Worm (Caenorhabditis elegans): ENCODE results near the gene ZK822.1.

ZK822.1 gene

DNA sequence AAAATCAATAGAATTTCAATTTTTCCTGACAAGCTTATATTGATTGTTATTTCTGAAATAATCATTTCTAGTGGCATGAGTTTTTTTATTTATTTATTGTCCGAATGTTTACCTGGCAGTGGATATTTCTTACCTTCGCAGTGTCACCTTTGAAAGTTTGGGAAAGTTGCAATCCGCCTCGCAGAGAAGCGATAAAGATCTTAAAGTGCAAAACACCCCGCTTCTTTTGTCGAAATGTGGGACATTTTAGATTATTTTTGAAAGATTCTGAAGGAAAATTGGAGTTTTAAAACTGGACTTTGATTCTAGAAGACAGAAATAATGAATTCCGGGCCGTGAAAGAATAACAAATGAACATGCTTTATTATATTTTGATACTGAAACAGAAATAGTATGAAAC lies 13.2 kb downstream of the ZK822.1 start:
- TF ChIP-seq ztf-29 (GFP tag; IDR thresholded peaks at IDR 0.05), result no peak
- TF ChIP-seq ref-1 (GFP tag; conservative IDR thresholded peaks at IDR 0.05), result no peak
- TF ChIP-seq cog-1 (tag; optimal IDR thresholded peaks at IDR 0.05), result no peak
- no peak for TF ChIP-seq T22C8.4 (GFP tag; IDR thresholded peaks at IDR 0.05)
- TF ChIP-seq ztf-23 (GFP tag; IDR thresholded peaks at IDR 0.05), result no peak
- TF ChIP-seq flt-1 (GFP tag; IDR thresholded peaks at IDR 0.05), result no peak
- no peak for TF ChIP-seq tab-1 (GFP tag; IDR thresholded peaks at IDR 0.05)
- TF ChIP-seq klf-2 (GFP tag; conservative IDR thresholded peaks at IDR 0.05), result no peak
- TF ChIP-seq med-1 (GFP tag; optimal IDR thresholded peaks at IDR 0.05; ENCODE audit: insufficient read depth), result no peak

DNA sequence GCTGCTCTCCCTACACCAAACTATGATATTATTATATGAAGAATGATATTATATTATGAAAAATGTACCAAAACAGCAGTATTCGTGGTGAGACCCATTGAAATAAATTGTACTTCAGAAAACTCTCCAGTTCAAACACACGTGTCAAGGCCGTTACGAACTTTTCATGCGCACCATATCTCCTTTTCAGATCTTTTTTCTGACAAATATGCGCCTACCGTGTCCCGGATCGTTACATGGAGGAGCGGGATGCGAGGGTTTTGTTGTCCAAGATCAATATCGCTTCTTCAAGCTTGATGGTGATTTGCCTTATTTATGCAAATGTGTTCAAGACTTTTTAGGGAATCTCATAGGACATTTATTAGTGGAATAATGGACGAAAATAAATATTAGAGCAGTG lies 18.3 kb downstream of the ZK822.1 start:
- no peak for TF ChIP-seq flt-1 (GFP tag; IDR thresholded peaks at IDR 0.05)
- no peak for TF ChIP-seq ref-1 (GFP tag; conservative IDR thresholded peaks at IDR 0.05)
- TF ChIP-seq klf-2 (GFP tag; conservative IDR thresholded peaks at IDR 0.05), result no peak
- TF ChIP-seq tab-1 (GFP tag; IDR thresholded peaks at IDR 0.05), result no peak
- TF ChIP-seq T22C8.4 (GFP tag; IDR thresholded peaks at IDR 0.05), result no peak
- no peak for TF ChIP-seq med-1 (GFP tag; optimal IDR thresholded peaks at IDR 0.05; ENCODE audit: insufficient read depth)
- TF ChIP-seq ztf-23 (GFP tag; IDR thresholded peaks at IDR 0.05), result no peak
- TF ChIP-seq ztf-29 (GFP tag; IDR thresholded peaks at IDR 0.05), result no peak
- TF ChIP-seq cog-1 (tag; optimal IDR thresholded peaks at IDR 0.05), result no peak

DNA sequence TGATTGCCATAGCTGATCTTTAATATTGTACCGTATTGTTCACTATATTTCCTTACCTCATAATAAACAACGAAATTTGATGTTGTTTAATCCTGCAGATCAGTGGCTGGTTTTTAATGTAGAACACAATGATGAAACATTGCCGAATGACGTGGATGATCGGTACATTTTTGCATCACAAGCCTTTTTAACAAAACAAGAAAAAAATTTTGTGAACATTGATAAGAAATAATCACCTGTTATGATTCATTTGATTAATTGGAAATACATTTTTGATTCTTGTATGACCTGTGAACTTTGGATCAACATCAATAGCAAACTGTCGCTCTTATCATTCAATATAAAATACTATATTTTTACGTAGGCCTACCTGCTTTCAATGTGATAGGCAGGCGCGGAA lies 19.1 kb downstream of the ZK822.1 start:
- TF ChIP-seq ztf-29 (GFP tag; IDR thresholded peaks at IDR 0.05) (no peak), ztf-23 (GFP tag; IDR thresholded peaks at IDR 0.05) (no peak), med-1 (GFP tag; optimal IDR thresholded peaks at IDR 0.05; ENCODE audit: insufficient read depth) (no peak), T22C8.4 (GFP tag; IDR thresholded peaks at IDR 0.05) (no peak), klf-2 (GFP tag; conservative IDR thresholded peaks at IDR 0.05) (no peak), tab-1 (GFP tag; IDR thresholded peaks at IDR 0.05) (no peak), ref-1 (GFP tag; conservative IDR thresholded peaks at IDR 0.05) (no peak), cog-1 (tag; optimal IDR thresholded peaks at IDR 0.05) (no peak), flt-1 (GFP tag; IDR thresholded peaks at IDR 0.05) (no peak)

DNA sequence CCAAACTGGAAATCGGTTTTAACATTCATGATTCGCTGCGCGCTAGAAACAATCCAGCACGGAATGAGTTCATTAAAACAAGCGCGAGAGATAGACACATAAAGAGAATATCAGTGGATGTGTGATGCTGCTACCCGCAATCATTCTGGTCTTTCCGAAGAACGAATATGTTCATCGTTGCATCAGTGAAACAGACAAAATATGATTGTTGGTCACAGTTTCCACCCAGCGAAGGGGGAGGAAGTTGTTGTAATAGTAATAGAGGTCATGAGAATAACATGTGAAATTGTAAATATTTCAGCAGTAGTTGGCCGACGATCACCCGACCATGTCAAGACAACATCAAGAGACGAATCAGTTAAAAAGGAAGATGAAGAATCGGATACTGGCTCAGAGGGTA lies 20.7 kb downstream of the ZK822.1 start:
- no peak for TF ChIP-seq ref-1 (GFP tag; conservative IDR thresholded peaks at IDR 0.05)
- TF ChIP-seq tab-1 (GFP tag; IDR thresholded peaks at IDR 0.05), result no peak
- TF ChIP-seq klf-2 (GFP tag; conservative IDR thresholded peaks at IDR 0.05), result no peak
- no peak for TF ChIP-seq cog-1 (tag; optimal IDR thresholded peaks at IDR 0.05)
- no peak for TF ChIP-seq ztf-29 (GFP tag; IDR thresholded peaks at IDR 0.05)
- TF ChIP-seq T22C8.4 (GFP tag; IDR thresholded peaks at IDR 0.05), result no peak

DNA sequence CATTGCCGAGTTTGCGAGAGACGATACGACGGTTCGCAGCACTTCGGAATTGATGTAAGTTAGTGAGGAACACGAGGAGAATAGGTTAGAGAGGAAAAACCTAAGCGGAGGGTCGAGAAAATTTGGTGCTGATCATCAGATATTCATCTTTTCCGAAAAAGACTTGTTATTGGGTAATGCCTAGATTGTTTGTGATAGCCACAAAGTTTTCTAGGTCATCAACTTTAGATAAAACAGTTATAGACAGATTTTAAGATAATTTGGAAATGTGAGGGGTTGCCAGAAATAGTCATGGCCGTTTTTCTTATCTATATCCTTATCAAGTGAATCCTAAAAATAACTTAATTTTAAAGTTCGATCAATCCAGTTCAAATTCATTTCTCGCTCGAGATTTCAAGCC lies 21.5 kb downstream of the ZK822.1 start:
- TF ChIP-seq flt-1 (GFP tag; IDR thresholded peaks at IDR 0.05) (no peak), ref-1 (GFP tag; conservative IDR thresholded peaks at IDR 0.05) (no peak), klf-2 (GFP tag; conservative IDR thresholded peaks at IDR 0.05) (no peak), med-1 (GFP tag; optimal IDR thresholded peaks at IDR 0.05; ENCODE audit: insufficient read depth) (no peak), tab-1 (GFP tag; IDR thresholded peaks at IDR 0.05) (no peak), T22C8.4 (GFP tag; IDR thresholded peaks at IDR 0.05) (no peak), cog-1 (tag; optimal IDR thresholded peaks at IDR 0.05) (no peak), ztf-29 (GFP tag; IDR thresholded peaks at IDR 0.05) (no peak), ztf-23 (GFP tag; IDR thresholded peaks at IDR 0.05) (no peak)

DNA sequence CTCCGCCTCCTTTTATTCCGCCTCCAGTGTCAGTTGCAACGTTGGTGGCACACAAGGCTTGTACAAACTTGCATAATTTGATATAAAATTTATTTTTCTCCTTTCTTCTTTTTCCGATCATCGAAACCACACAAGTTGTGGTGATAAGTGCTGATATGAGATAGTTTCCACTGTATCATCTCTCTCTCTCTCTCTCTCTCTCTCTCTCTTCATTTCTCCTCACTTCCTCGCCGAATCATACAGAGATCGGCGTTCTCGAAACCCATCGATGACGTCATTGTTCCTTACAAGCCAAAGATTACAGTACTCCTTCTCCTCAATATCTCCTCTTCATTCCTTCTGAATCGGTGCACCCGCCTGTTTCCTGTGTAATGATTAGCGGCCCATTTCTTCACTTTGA lies 22.6 kb downstream of the ZK822.1 start, which contains the start of gene nhr-43:
Gene nhr-43 (plus strand): TSS at position 233 of the 400 bp plus-strand sequence.
- TF ChIP-seq ref-1 (GFP tag; conservative IDR thresholded peaks at IDR 0.05) (no peak), T22C8.4 (GFP tag; IDR thresholded peaks at IDR 0.05) (no peak), cog-1 (tag; optimal IDR thresholded peaks at IDR 0.05) (no peak), ztf-23 (GFP tag; IDR thresholded peaks at IDR 0.05) (no peak), med-1 (GFP tag; optimal IDR thresholded peaks at IDR 0.05; ENCODE audit: insufficient read depth) (no peak), tab-1 (GFP tag; IDR thresholded peaks at IDR 0.05) (no peak), klf-2 (GFP tag; conservative IDR thresholded peaks at IDR 0.05) (no peak), flt-1 (GFP tag; IDR thresholded peaks at IDR 0.05) (no peak), ztf-29 (GFP tag; IDR thresholded peaks at IDR 0.05) (no peak)

DNA sequence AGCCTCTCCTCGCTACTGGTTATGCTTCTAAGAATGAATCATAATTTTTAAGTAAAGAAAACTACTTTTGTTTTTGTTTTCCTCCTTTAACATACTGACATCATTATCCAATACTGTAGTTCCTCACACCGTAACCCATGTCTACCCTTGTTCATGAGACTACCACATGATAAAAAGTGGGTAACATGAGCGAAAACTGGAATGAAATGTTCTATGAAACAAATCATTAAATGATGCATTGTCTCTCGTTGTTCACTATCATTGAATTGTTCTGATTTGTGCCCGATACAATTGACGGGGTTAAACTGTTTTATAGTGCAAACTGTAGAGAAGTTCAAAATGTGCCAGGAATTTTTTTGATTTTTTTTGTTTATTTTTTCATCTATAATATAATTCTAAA lies 24.2 kb downstream of the ZK822.1 start:
- TF ChIP-seq ref-1 (GFP tag; conservative IDR thresholded peaks at IDR 0.05) (no peak), cog-1 (tag; optimal IDR thresholded peaks at IDR 0.05) (no peak), ztf-23 (GFP tag; IDR thresholded peaks at IDR 0.05) (no peak), tab-1 (GFP tag; IDR thresholded peaks at IDR 0.05) (no peak), med-1 (GFP tag; optimal IDR thresholded peaks at IDR 0.05; ENCODE audit: insufficient read depth) (no peak), ztf-29 (GFP tag; IDR thresholded peaks at IDR 0.05) (no peak), T22C8.4 (GFP tag; IDR thresholded peaks at IDR 0.05) (no peak), flt-1 (GFP tag; IDR thresholded peaks at IDR 0.05) (no peak), klf-2 (GFP tag; conservative IDR thresholded peaks at IDR 0.05) (no peak)

DNA sequence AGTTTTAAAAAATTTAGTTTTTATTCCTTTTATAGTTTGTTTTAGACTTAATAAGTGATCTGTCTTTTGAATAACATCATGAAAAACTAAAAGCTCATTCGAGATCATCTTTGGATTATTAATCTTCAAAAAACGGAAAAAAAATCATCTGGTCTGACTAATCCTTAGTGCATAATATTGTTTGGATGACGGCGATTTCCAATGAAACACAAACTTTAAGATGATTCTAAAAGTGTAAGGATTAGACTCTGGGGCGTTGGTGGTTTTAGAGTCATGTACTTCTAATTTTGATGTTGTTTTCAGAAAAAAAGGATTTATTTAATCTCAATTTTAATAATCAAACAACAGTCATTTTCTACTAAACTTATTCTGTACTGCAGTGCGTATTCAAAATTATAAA lies 28.6 kb downstream of the ZK822.1 start:
- no peak for TF ChIP-seq T22C8.4 (GFP tag; IDR thresholded peaks at IDR 0.05)
- no peak for TF ChIP-seq ref-1 (GFP tag; conservative IDR thresholded peaks at IDR 0.05)
- TF ChIP-seq ztf-23 (GFP tag; IDR thresholded peaks at IDR 0.05), result no peak
- no peak for TF ChIP-seq tab-1 (GFP tag; IDR thresholded peaks at IDR 0.05)
- TF ChIP-seq flt-1 (GFP tag; IDR thresholded peaks at IDR 0.05), result no peak
- no peak for TF ChIP-seq cog-1 (tag; optimal IDR thresholded peaks at IDR 0.05)

DNA sequence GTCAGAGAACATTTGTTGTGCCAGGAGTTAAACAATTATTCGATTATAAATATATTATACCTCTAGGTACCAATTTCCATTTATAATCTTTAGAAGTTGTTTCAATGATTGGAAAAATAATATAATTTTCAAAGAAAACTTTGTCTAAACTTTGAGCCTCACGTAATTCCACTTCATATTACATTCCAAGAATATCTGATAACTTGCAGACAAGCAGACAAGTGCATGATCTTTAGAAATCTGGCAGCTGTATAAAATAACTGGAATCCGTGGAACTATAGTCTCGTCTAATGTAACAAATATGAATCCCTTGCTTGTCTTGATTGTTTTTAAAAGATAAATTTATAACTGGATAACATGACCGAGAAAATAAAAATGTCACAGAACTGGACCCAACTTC lies 29.4 kb downstream of the ZK822.1 start:
- TF ChIP-seq med-1 (GFP tag; optimal IDR thresholded peaks at IDR 0.05; ENCODE audit: insufficient read depth), result no peak
- TF ChIP-seq T22C8.4 (GFP tag; IDR thresholded peaks at IDR 0.05), result no peak
- no peak for TF ChIP-seq ref-1 (GFP tag; conservative IDR thresholded peaks at IDR 0.05)
- TF ChIP-seq ztf-29 (GFP tag; IDR thresholded peaks at IDR 0.05), result no peak
- no peak for TF ChIP-seq tab-1 (GFP tag; IDR thresholded peaks at IDR 0.05)
- no peak for TF ChIP-seq cog-1 (tag; optimal IDR thresholded peaks at IDR 0.05)
- no peak for TF ChIP-seq ztf-23 (GFP tag; IDR thresholded peaks at IDR 0.05)
- TF ChIP-seq flt-1 (GFP tag; IDR thresholded peaks at IDR 0.05), result no peak

DNA sequence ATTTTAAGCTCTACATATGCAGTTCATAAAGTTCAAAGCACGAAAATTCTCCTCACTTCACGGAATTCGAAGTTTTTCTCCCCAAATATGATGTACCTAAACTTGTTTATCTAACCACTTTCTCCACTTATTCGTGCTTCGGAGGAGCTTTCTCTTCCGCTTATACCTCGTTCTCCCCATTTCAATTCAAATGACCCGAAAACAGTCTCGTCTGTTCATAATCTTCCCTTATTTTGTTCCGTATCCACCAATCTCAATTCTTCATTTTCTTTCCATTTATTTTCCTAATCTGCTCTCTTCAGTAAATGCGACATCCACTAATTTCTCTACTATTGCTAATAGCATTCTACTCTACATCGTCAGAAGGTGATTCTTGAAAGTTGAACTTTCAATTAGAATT lies 36.6 kb downstream of the ZK822.1 start, which contains the start of gene let-653:
Gene let-653 (plus strand): TSS at position 301 of the 400 bp plus-strand sequence.
- no peak for TF ChIP-seq flt-1 (GFP tag; IDR thresholded peaks at IDR 0.05)
- TF ChIP-seq tab-1 (GFP tag; IDR thresholded peaks at IDR 0.05), result no peak
- no peak for TF ChIP-seq ztf-29 (GFP tag; IDR thresholded peaks at IDR 0.05)
- no peak for TF ChIP-seq klf-2 (GFP tag; conservative IDR thresholded peaks at IDR 0.05)
- no peak for TF ChIP-seq ref-1 (GFP tag; conservative IDR thresholded peaks at IDR 0.05)
- TF ChIP-seq cog-1 (tag; optimal IDR thresholded peaks at IDR 0.05), result no peak
- no peak for TF ChIP-seq T22C8.4 (GFP tag; IDR thresholded peaks at IDR 0.05)
- no peak for TF ChIP-seq med-1 (GFP tag; optimal IDR thresholded peaks at IDR 0.05; ENCODE audit: insufficient read depth)
- no peak for TF ChIP-seq ztf-23 (GFP tag; IDR thresholded peaks at IDR 0.05)

Data from whole organism, midembryonic.